Fruit fly (Drosophila melanogaster) whole organism, embryonic: ENCODE measurements around the gene CG14839.
A peak's percentile ranks its signal among the peaks of the same experiment; 100 is the strongest.

Experiments used
- Abd-B ChIP-seq: fragments of 200-800 bp; sonication (Bioruptor generic); optimal IDR thresholded peaks from 2 replicates; lab custom pipeline; 2018; ENCODE audit warnings: missing biosample characterization, mild to moderate bottlenecking, missing genetic modification characterization, moderate library complexity
- Adf1 ChIP-seq: fragments of 200-800 bp; sonication (Bioruptor generic); IDR thresholded peaks from 2 replicates; pipeline ENCODE4 v1.3.6; 2022; ENCODE audit warnings: missing biosample characterization, missing genetic modification characterization
- CG10366 ChIP-seq: fragments of 200-800 bp; sonication (Bioruptor generic); IDR thresholded peaks from 2 replicates; pipeline ENCODE4 v1.3.6; 2022; ENCODE audit warnings: missing biosample characterization, missing genetic modification characterization
- CG10431 ChIP-seq: fragments of 200-800 bp; sonication (Bioruptor generic); optimal IDR thresholded peaks from 3 replicates; lab custom pipeline; 2018; ENCODE audit warnings: missing biosample characterization, mild to moderate bottlenecking, missing genetic modification characterization
- CG11695 ChIP-seq: fragments of 200-800 bp; sonication (Bioruptor generic); IDR thresholded peaks from 3 replicates; pipeline ENCODE4 v1.3.6; 2022; ENCODE audit warnings: missing biosample characterization, missing genetic modification characterization
- CG13424 ChIP-seq: fragments of 200-800 bp; sonication (Bioruptor generic); optimal IDR thresholded peaks from 2 replicates; lab custom pipeline; 2019; ENCODE audit warnings: missing biosample characterization, mild to moderate bottlenecking, missing genetic modification characterization, moderate library complexity
- CG15601 ChIP-seq: fragments of 200-800 bp; sonication (Bioruptor generic); optimal IDR thresholded peaks from 3 replicates; lab custom pipeline; 2019; ENCODE audit warnings: missing biosample characterization, mild to moderate bottlenecking, missing genetic modification characterization, moderate library complexity
- CG17186 ChIP-seq: fragments of 200-800 bp; sonication (Bioruptor generic); optimal IDR thresholded peaks from 3 replicates; lab custom pipeline; 2017; ENCODE audit warnings: missing biosample characterization, missing genetic modification reagents, missing genetic modification characterization
- CG1792 ChIP-seq: fragments of 200-800 bp; sonication (Bioruptor generic); optimal IDR thresholded peaks from 2 replicates; lab custom pipeline; 2016; ENCODE audit warnings: missing biosample characterization, missing genetic modification characterization
- CG32772 ChIP-seq: fragments of 200-800 bp; sonication (Bioruptor generic); IDR thresholded peaks from 2 replicates; pipeline ENCODE4 v1.3.6; 2022; ENCODE audit warnings: missing biosample characterization, missing genetic modification characterization
- CG3995 ChIP-seq: fragments of 200-800 bp; sonication (Bioruptor generic); optimal IDR thresholded peaks from 3 replicates; lab custom pipeline; 2016; ENCODE audit warnings: missing biosample characterization, missing genetic modification characterization
- CG4404 ChIP-seq: fragments of 200-800 bp; sonication (Bioruptor generic); IDR thresholded peaks from 2 replicates; pipeline ENCODE4 v1.3.6; 2022; ENCODE audit warnings: missing biosample characterization, missing genetic modification characterization
- CG4617 ChIP-seq: fragments of 200-800 bp; sonication (Bioruptor generic); optimal IDR thresholded peaks from 3 replicates; lab custom pipeline; 2016; ENCODE audit warnings: missing biosample characterization, missing genetic modification characterization, borderline replicate concordance
- Chrac-16 ChIP-seq: fragments of 200-800 bp; sonication (Bioruptor generic); optimal IDR thresholded peaks from 3 replicates; lab custom pipeline; 2016; ENCODE audit warnings: missing biosample characterization, missing genetic modification characterization
- CoRest ChIP-seq: fragments of 200-800 bp; sonication (Bioruptor generic); optimal IDR thresholded peaks from 3 replicates; lab custom pipeline; 2018; ENCODE audit warnings: missing biosample characterization, mild to moderate bottlenecking, missing genetic modification characterization, moderate library complexity
- Gsc ChIP-seq: fragments of 200-800 bp; sonication (Bioruptor generic); IDR thresholded peaks from 2 replicates; pipeline ENCODE4 v1.3.6; 2022; ENCODE audit warnings: missing biosample characterization, missing genetic modification characterization
- H15 ChIP-seq: fragments of 200-800 bp; sonication (Bioruptor generic); IDR thresholded peaks from 3 replicates; pipeline ENCODE4 v1.3.6; 2022; ENCODE audit warnings: missing biosample characterization, missing genetic modification characterization
- Neu2 ChIP-seq: fragments of 200-800 bp; sonication (Bioruptor generic); optimal IDR thresholded peaks from 3 replicates; lab custom pipeline; 2016; ENCODE audit warnings: missing biosample characterization, missing genetic modification characterization, borderline replicate concordance
- Rfx ChIP-seq: fragments of 200-800 bp; sonication (Bioruptor generic); IDR thresholded peaks from 2 replicates; pipeline ENCODE4 v1.3.6; 2022; ENCODE audit warnings: missing biosample characterization, missing genetic modification characterization
- Side ChIP-seq: fragments of 200-800 bp; sonication (Bioruptor generic); optimal IDR thresholded peaks from 2 replicates; lab custom pipeline; 2016; ENCODE audit warnings: missing biosample characterization, missing genetic modification characterization
- YL-1 ChIP-seq: fragments of 200-800 bp; sonication (Bioruptor generic); optimal IDR thresholded peaks from 3 replicates; lab custom pipeline; 2017; ENCODE audit warnings: missing biosample characterization, mild to moderate bottlenecking, missing genetic modification characterization
- amos ChIP-seq: fragments of 200-800 bp; sonication (Bioruptor generic); IDR thresholded peaks from 2 replicates; pipeline ENCODE4 v1.3.6; 2022; ENCODE audit warnings: missing biosample characterization, missing genetic modification characterization; ENCODE audit not compliant: partially characterized antibody
- bsh ChIP-seq, 2 experiments: fragments of 200-800 bp; sonication (Bioruptor generic); optimal IDR thresholded peaks; 2 replicates each; lab custom pipeline; 2017 to 2018; ENCODE audit warnings: mild to moderate bottlenecking in 2 of 2, missing biosample characterization in 2 of 2, missing genetic modification characterization in 2 of 2, moderate library complexity in 1 of 2
- cad ChIP-seq: fragments of >200 bp; optimal IDR thresholded peaks from 2 replicates; lab custom pipeline; 2017; ENCODE audit warnings: missing biosample characterization, missing genetic modification characterization
- crp ChIP-seq, 2 experiments: fragments of 200-800 bp; sonication (Bioruptor generic); optimal IDR thresholded peaks; 2 replicates in 1 of 2; 3 replicates in 1 of 2; lab custom pipeline; 2017; ENCODE audit warnings: missing biosample characterization in 2 of 2, missing genetic modification characterization in 2 of 2, mild to moderate bottlenecking in 1 of 2, moderate library complexity in 1 of 2
- disco-r ChIP-seq: fragments of 200-800 bp; sonication (Bioruptor generic); optimal IDR thresholded peaks from 2 replicates; lab custom pipeline; 2016; ENCODE audit warnings: missing biosample characterization, missing genetic modification characterization
- dysf ChIP-seq: fragments of 200-800 bp; sonication (Bioruptor generic); IDR thresholded peaks from 3 replicates; pipeline ENCODE4 v1.3.6; 2022; ENCODE audit warnings: missing biosample characterization, missing genetic modification characterization
- fu2 ChIP-seq: fragments of 200-800 bp; sonication (Bioruptor generic); optimal IDR thresholded peaks from 2 replicates; lab custom pipeline; 2016; ENCODE audit warnings: missing biosample characterization, missing genetic modification characterization
- gem ChIP-seq: fragments of 200-800 bp; sonication (Bioruptor generic); optimal IDR thresholded peaks from 2 replicates; lab custom pipeline; 2019; ENCODE audit warnings: missing biosample characterization, mild to moderate bottlenecking, missing genetic modification characterization, moderate library complexity
- grn ChIP-seq: fragments of 200-800 bp; sonication (Bioruptor generic); optimal IDR thresholded peaks from 3 replicates; lab custom pipeline; 2017; ENCODE audit warnings: missing biosample characterization, missing genetic modification characterization
- gsb ChIP-seq: fragments of 200-800 bp; sonication (Bioruptor generic); IDR thresholded peaks from 2 replicates; pipeline ENCODE4 v1.3.6; 2022; ENCODE audit warnings: missing biosample characterization, missing genetic modification characterization
- h ChIP-seq: fragments of >200 bp; optimal IDR thresholded peaks from 2 replicates; lab custom pipeline; 2017
- her ChIP-seq: fragments of 200-800 bp; sonication (Bioruptor generic); optimal IDR thresholded peaks from 2 replicates; lab custom pipeline; 2016; ENCODE audit warnings: missing biosample characterization, missing genetic modification characterization
- insv ChIP-seq, 2 experiments: fragments of 200-800 bp; sonication (Bioruptor generic); optimal IDR thresholded peaks; 3 replicates each; lab custom pipeline; 2016 to 2018; ENCODE audit warnings: missing biosample characterization in 2 of 2, missing genetic modification characterization in 2 of 2
- mld ChIP-seq: fragments of 200-800 bp; sonication (Bioruptor generic); IDR thresholded peaks from 3 replicates; pipeline ENCODE4 v1.3.6; 2022; ENCODE audit warnings: missing biosample characterization, missing genetic modification characterization; ENCODE audit not compliant: partially characterized antibody
- nerfin-2 ChIP-seq: fragments of 200-800 bp; sonication (Bioruptor generic); IDR thresholded peaks from 2 replicates; pipeline ENCODE4 v1.3.6; 2022; ENCODE audit warnings: missing biosample characterization, missing genetic modification characterization; ENCODE audit not compliant: partially characterized antibody
- onecut ChIP-seq: fragments of 200-800 bp; sonication (Bioruptor generic); IDR thresholded peaks from 2 replicates; pipeline ENCODE4 v1.3.6; 2022; ENCODE audit warnings: missing biosample characterization, missing genetic modification characterization
- org-1 ChIP-seq: fragments of 200-800 bp; sonication (Bioruptor generic); optimal IDR thresholded peaks from 2 replicates; lab custom pipeline; 2017; ENCODE audit warnings: missing biosample characterization, missing genetic modification characterization
- phol ChIP-seq: fragments of 200-800 bp; sonication (Bioruptor generic); optimal IDR thresholded peaks from 3 replicates; lab custom pipeline; 2018; ENCODE audit warnings: missing biosample characterization, mild to moderate bottlenecking, missing genetic modification characterization, moderate library complexity
- pros ChIP-seq: fragments of 200-800 bp; sonication (Bioruptor generic); optimal IDR thresholded peaks from 3 replicates; lab custom pipeline; 2019; ENCODE audit warnings: missing biosample characterization, mild to moderate bottlenecking, missing genetic modification characterization, moderate library complexity
- psq ChIP-seq: fragments of 200-800 bp; sonication (Bioruptor generic); optimal IDR thresholded peaks from 2 replicates; lab custom pipeline; 2017; ENCODE audit warnings: missing biosample characterization, missing genetic modification characterization
- sd ChIP-seq: fragments of 200-800 bp; sonication (Bioruptor generic); optimal IDR thresholded peaks from 3 replicates; lab custom pipeline; 2018; ENCODE audit warnings: missing biosample characterization, mild to moderate bottlenecking, missing genetic modification characterization, moderate library complexity
- slou ChIP-seq: fragments of 200-800 bp; sonication (Bioruptor generic); optimal IDR thresholded peaks from 3 replicates; lab custom pipeline; 2016; ENCODE audit warnings: missing biosample characterization, missing genetic modification characterization
- sna ChIP-seq: fragments of 200-800 bp; sonication (Bioruptor generic); IDR thresholded peaks from 2 replicates; pipeline ENCODE4 v1.3.6; 2022; ENCODE audit warnings: missing biosample characterization, missing genetic modification characterization; ENCODE audit not compliant: partially characterized antibody
- sob ChIP-seq: fragments of 200-800 bp; sonication (Bioruptor generic); IDR thresholded peaks from 2 replicates; pipeline ENCODE4 v1.3.6; 2022; ENCODE audit warnings: missing biosample characterization, missing genetic modification characterization
- sr ChIP-seq: fragments of 200-800 bp; sonication (Bioruptor generic); IDR thresholded peaks from 3 replicates; pipeline ENCODE4 v1.3.6; 2022; ENCODE audit warnings: missing biosample characterization, missing genetic modification characterization
- zfh2 ChIP-seq: fragments of 200-800 bp; sonication (Bioruptor generic); optimal IDR thresholded peaks from 2 replicates; lab custom pipeline; 2016; ENCODE audit warnings: missing biosample characterization, missing genetic modification characterization

CG14839 gene

DNA sequence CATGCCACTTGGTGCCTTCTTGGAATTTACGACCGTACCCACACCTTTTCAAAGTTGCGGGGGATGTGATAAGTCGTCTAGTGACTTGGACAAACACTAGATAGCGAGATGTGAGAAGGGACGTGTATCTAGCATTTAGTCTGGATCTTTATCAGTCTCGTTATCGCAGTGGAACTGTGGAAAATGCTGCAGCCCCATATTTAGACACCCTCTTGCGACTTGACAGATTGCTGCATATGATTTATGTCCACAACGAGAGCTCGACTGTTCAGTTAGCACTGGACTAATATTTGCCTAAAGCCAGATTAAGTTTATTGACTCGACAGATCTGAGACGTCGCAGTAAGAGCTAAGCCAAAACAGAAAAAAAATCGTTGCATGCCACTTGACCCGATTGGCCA lies 37.7 kb downstream of the CG14839 start (continued):
- no peak; the same call in none of the 2 replicates for TF ChIP-seq onecut (GFP tag; lab: Robert Waterston, UW)
- no peak for TF ChIP-seq slou (GFP tag; lab: Kevin White, UChicago)
- no peak for TF ChIP-seq CG11695 (GFP tag; lab: Robert Waterston, UW)
- TF ChIP-seq Gsc (GFP tag; lab: Robert Waterston, UW) = no peak
- TF ChIP-seq CG4404 (GFP tag; lab: Robert Waterston, UW) = no peak
- TF ChIP-seq org-1 (GFP tag; lab: Kevin White, UChicago) = no peak
- no peak for TF ChIP-seq gem (tag; lab: Kevin White, UChicago)
- TF ChIP-seq disco-r (GFP tag; lab: Kevin White, UChicago) = no peak
- no peak for TF ChIP-seq zfh2 (GFP tag; lab: Kevin White, UChicago)
- TF ChIP-seq Abd-B (GFP tag; lab: Kevin White, UChicago) = no peak
- no peak for TF ChIP-seq sna (GFP tag; lab: Robert Waterston, UW)
- no peak for TF ChIP-seq h (lab: Kevin White, UChicago)
- no peak for TF ChIP-seq Side (GFP tag; lab: Kevin White, UChicago)
- TF ChIP-seq CG15601 (tag; lab: Kevin White, UChicago) = peak; percentile 43
- TF ChIP-seq nerfin-2 (GFP tag; lab: Robert Waterston, UW) = no peak
- no peak for TF ChIP-seq Neu2 (GFP tag; lab: Kevin White, UChicago)
- TF ChIP-seq psq (GFP tag; lab: Kevin White, UChicago) = no peak
- no peak for TF ChIP-seq CG32772 (GFP tag; lab: Robert Waterston, UW)
- TF ChIP-seq CG10431 (GFP tag; lab: Kevin White, UChicago) = peak; percentile 47

DNA sequence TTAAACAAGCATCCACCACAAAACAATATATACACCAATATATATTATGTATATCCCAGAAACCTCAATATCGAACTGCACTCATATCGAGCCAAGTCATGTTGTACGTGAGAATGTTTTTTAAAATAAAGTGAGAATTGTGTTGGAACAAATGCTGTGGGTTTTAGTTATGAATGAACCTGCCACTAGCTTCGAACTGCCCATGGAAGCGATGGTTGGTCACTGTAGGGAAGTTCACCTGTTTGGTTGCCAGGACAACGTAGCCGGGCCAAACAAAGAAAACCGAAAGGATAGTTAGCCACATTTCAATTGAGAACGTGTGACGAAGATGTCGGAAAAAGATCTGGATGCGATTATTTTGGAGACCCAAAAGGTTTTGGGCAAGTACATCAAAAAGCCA lies 39.9 kb downstream of the CG14839 start, which contains the start of gene IFT54:
TSS of gene IFT54 (plus strand) at position 301 of the 400 bp plus-strand sequence.
- TF ChIP-seq amos (GFP tag; lab: Robert Waterston, UW) (no peak), sob (GFP tag; lab: Robert Waterston, UW) (0 out of 2 replicates have a peak, but pooled peaks have one; percentile 14), Rfx (peak; percentile 24; the same call in 1 of the 2 replicates), sr (GFP tag; lab: Robert Waterston, UW) (no peak)

- TF ChIP-seq bsh (GFP tag; optimal IDR thresholded peaks at IDR 0.05; lab: Kevin White, UChicago) (peak in 1 of 2 experiments; percentile 5), CG3995 (peak; percentile 35), dysf (GFP tag; lab: Robert Waterston, UW) (no peak), phol (tag; lab: Kevin White, UChicago) (peak; percentile 91), cad (peak; percentile 58), CG4617 (GFP tag; lab: Kevin White, UChicago) (peak; percentile 91), insv (GFP tag; optimal IDR thresholded peaks at IDR 0.05; lab: Kevin White, UChicago) (peak in 1 of 2 experiments; percentile 82), CG17186 (peak; percentile 18), CG10366 (GFP tag; lab: Robert Waterston, UW) (no peak), YL-1 (GFP tag; lab: Kevin White, UChicago) (peak; percentile 28), CG13424 (tag; lab: Kevin White, UChicago) (no peak), Adf1 (0 out of 2 replicates have a peak, but pooled peaks have one; percentile 32), gsb (GFP tag; lab: Robert Waterston, UW) (no peak), her (GFP tag; lab: Kevin White, UChicago) (peak; percentile 17), pros (peak; percentile 67), sd (peak; percentile 72), mld (GFP tag; lab: Robert Waterston, UW) (0 out of 3 replicates have a peak, but pooled peaks have one; percentile 25), Chrac-16 (GFP tag; lab: Kevin White, UChicago) (no peak), CoRest (tag; lab: Kevin White, UChicago) (peak; percentile 31), fu2 (GFP tag; lab: Kevin White, UChicago) (no peak), crp (GFP tag; optimal IDR thresholded peaks at IDR 0.05; lab: Kevin White, UChicago) (no peak), H15 (GFP tag; lab: Robert Waterston, UW) (no peak), grn (GFP tag; lab: Kevin White, UChicago) (peak; percentile 90), CG1792 (GFP tag; lab: Kevin White, UChicago) (no peak)
These were observed 45.9 kb downstream of the CG14839 start for dm6 chr3R:14307972-14308673.
